Fruit fly (Drosophila melanogaster) whole organism, embryonic: Measurements from ENCODE around the gene CG46026.

Source experiments
- Atf-2 ChIP-seq: fragments of 200-800 bp; sonication (Bioruptor generic); optimal IDR thresholded peaks from 2 replicates; lab custom pipeline; 2016; ENCODE audit warnings: missing biosample characterization, missing genetic modification characterization
- C15 ChIP-seq: fragments of 200-800 bp; sonication (Bioruptor generic); IDR thresholded peaks from 3 replicates; pipeline ENCODE4 v1.3.6; 2022; ENCODE audit warnings: missing biosample characterization, missing genetic modification characterization
- CG1024 ChIP-seq: fragments of 200-800 bp; sonication (Bioruptor generic); IDR thresholded peaks from 2 replicates; pipeline ENCODE4 v1.3.6; 2022; ENCODE audit warnings: missing biosample characterization, missing genetic modification characterization
- CG10267 ChIP-seq: fragments of 200-800 bp; sonication (Bioruptor generic); optimal IDR thresholded peaks from 2 replicates; lab custom pipeline; 2018; ENCODE audit warnings: missing biosample characterization, mild to moderate bottlenecking, missing genetic modification characterization, moderate library complexity
- CG10321 ChIP-seq: fragments of 200-800 bp; sonication (Bioruptor generic); IDR thresholded peaks from 2 replicates; pipeline ENCODE4 v1.3.6; 2022; ENCODE audit warnings: missing biosample characterization, missing genetic modification characterization
- CG11723 ChIP-seq: fragments of 200-800 bp; sonication (Bioruptor generic); optimal IDR thresholded peaks from 2 replicates; lab custom pipeline; 2017; ENCODE audit warnings: missing biosample characterization, mild to moderate bottlenecking, missing genetic modification characterization
- CG12155 ChIP-seq: fragments of 200-800 bp; sonication (Bioruptor generic); optimal IDR thresholded peaks from 3 replicates; lab custom pipeline; 2016; ENCODE audit warnings: missing biosample characterization, missing genetic modification characterization
- CG12942 ChIP-seq: fragments of 200-800 bp; sonication (Bioruptor generic); optimal IDR thresholded peaks from 3 replicates; lab custom pipeline; 2016; ENCODE audit warnings: missing biosample characterization, missing genetic modification characterization
- CG13894 ChIP-seq: fragments of 200-800 bp; sonication (Bioruptor generic); optimal IDR thresholded peaks from 3 replicates; lab custom pipeline; 2018; ENCODE audit warnings: missing biosample characterization, mild to moderate bottlenecking, missing genetic modification characterization, moderate library complexity
- CG2202 ChIP-seq: fragments of 200-800 bp; sonication (Bioruptor generic); optimal IDR thresholded peaks from 2 replicates; lab custom pipeline; 2018; ENCODE audit warnings: missing biosample characterization, mild to moderate bottlenecking, missing genetic modification characterization
- CG2712 ChIP-seq: fragments of 200-800 bp; optimal IDR thresholded peaks from 3 replicates; lab custom pipeline; 2019; ENCODE audit warnings: missing biosample characterization, mild to moderate bottlenecking, missing genetic modification characterization, moderate library complexity
- CG30403 ChIP-seq: fragments of 200-800 bp; sonication (Bioruptor generic); optimal IDR thresholded peaks from 3 replicates; lab custom pipeline; 2016; ENCODE audit warnings: missing biosample characterization, missing genetic modification characterization
- CG30431 ChIP-seq: fragments of 200-800 bp; sonication (Bioruptor generic); optimal IDR thresholded peaks from 2 replicates; lab custom pipeline; 2017; ENCODE audit warnings: missing biosample characterization, missing genetic modification characterization
- CG3407 ChIP-seq: fragments of 200-800 bp; sonication (Bioruptor generic); optimal IDR thresholded peaks from 2 replicates; lab custom pipeline; 2018; ENCODE audit warnings: missing biosample characterization, mild to moderate bottlenecking, missing genetic modification characterization
- CG34376 ChIP-seq: fragments of 200-800 bp; sonication (Bioruptor generic); optimal IDR thresholded peaks from 2 replicates; lab custom pipeline; 2018; ENCODE audit warnings: missing biosample characterization, mild to moderate bottlenecking, missing genetic modification characterization
- CG3847 ChIP-seq: fragments of 200-800 bp; sonication (Bioruptor generic); IDR thresholded peaks from 2 replicates; pipeline ENCODE4 v1.3.6; 2022; ENCODE audit warnings: missing biosample characterization, missing genetic modification characterization
- CG4820 ChIP-seq: fragments of 200-800 bp; sonication (Bioruptor generic); optimal IDR thresholded peaks from 3 replicates; lab custom pipeline; 2016; ENCODE audit warnings: missing biosample characterization, missing genetic modification characterization
- CG5953 ChIP-seq: fragments of 200-800 bp; sonication (Bioruptor generic); IDR thresholded peaks from 2 replicates; pipeline ENCODE4 v1.3.6; 2022; ENCODE audit warnings: missing biosample characterization, missing genetic modification characterization
- CG6683 ChIP-seq: fragments of 200-800 bp; sonication (Bioruptor generic); optimal IDR thresholded peaks from 2 replicates; lab custom pipeline; 2017; ENCODE audit warnings: missing biosample characterization, mild to moderate bottlenecking, missing genetic modification characterization, missing genetic modification reagents
- CG7839 ChIP-seq: fragments of 200-800 bp; sonication (Bioruptor generic); optimal IDR thresholded peaks from 3 replicates; lab custom pipeline; 2018; ENCODE audit warnings: missing biosample characterization, mild to moderate bottlenecking, missing genetic modification characterization, moderate library complexity
- CG8089 ChIP-seq: fragments of 200-800 bp; sonication (Bioruptor generic); optimal IDR thresholded peaks from 3 replicates; lab custom pipeline; 2016; ENCODE audit warnings: missing biosample characterization, missing genetic modification characterization
- CG9727 ChIP-seq: fragments of 200-800 bp; sonication (Bioruptor generic); optimal IDR thresholded peaks from 3 replicates; lab custom pipeline; 2017; ENCODE audit warnings: missing biosample characterization, mild to moderate bottlenecking, missing genetic modification characterization
- Elba2 ChIP-seq: fragments of 200-800 bp; sonication (Bioruptor generic); optimal IDR thresholded peaks from 3 replicates; lab custom pipeline; 2016; ENCODE audit warnings: missing biosample characterization, missing genetic modification characterization
- H15 ChIP-seq: fragments of 200-800 bp; sonication (Bioruptor generic); IDR thresholded peaks from 3 replicates; pipeline ENCODE4 v1.3.6; 2022; ENCODE audit warnings: missing biosample characterization, missing genetic modification characterization
- HmgZ ChIP-seq: fragments of 200-800 bp; sonication (Bioruptor generic); optimal IDR thresholded peaks from 2 replicates; lab custom pipeline; 2018; ENCODE audit warnings: missing biosample characterization, mild to moderate bottlenecking, missing genetic modification characterization
- Hmr ChIP-seq: fragments of 200-800 bp; sonication (Bioruptor generic); optimal IDR thresholded peaks from 3 replicates; lab custom pipeline; 2017; ENCODE audit warnings: mild to moderate bottlenecking, missing biosample characterization, missing genetic modification reagents, missing genetic modification characterization
- Lhr ChIP-seq: fragments of 200-800 bp; sonication (Bioruptor generic); optimal IDR thresholded peaks from 3 replicates; lab custom pipeline; 2017; ENCODE audit warnings: mild to moderate bottlenecking, missing biosample characterization, missing genetic modification reagents, missing genetic modification characterization
- Lim3 ChIP-seq: fragments of 200-800 bp; sonication (Bioruptor generic); IDR thresholded peaks from 2 replicates; pipeline ENCODE4 v1.3.6; 2022; ENCODE audit warnings: missing biosample characterization, missing genetic modification characterization
- Max ChIP-seq: fragments of 200-800 bp; sonication (Bioruptor generic); optimal IDR thresholded peaks from 2 replicates; lab custom pipeline; 2016; ENCODE audit warnings: missing biosample characterization, mild to moderate bottlenecking, missing genetic modification characterization
- Rx ChIP-seq: fragments of 200-800 bp; sonication (Bioruptor generic); IDR thresholded peaks from 2 replicates; pipeline ENCODE4 v1.3.6; 2022; ENCODE audit warnings: missing biosample characterization, missing genetic modification characterization
- btn ChIP-seq: fragments of 200-800 bp; sonication (Bioruptor generic); optimal IDR thresholded peaks from 2 replicates; lab custom pipeline; 2016; ENCODE audit warnings: missing biosample characterization, missing genetic modification characterization
- dmrt99B ChIP-seq: fragments of 200-800 bp; sonication (Bioruptor generic); optimal IDR thresholded peaks from 2 replicates; lab custom pipeline; 2018; ENCODE audit warnings: missing biosample characterization, mild to moderate bottlenecking, missing genetic modification characterization, moderate library complexity
- grn ChIP-seq: fragments of 200-800 bp; sonication (Bioruptor generic); optimal IDR thresholded peaks from 3 replicates; lab custom pipeline; 2017; ENCODE audit warnings: missing biosample characterization, missing genetic modification characterization
- hbn ChIP-seq: fragments of 200-800 bp; sonication (Bioruptor generic); IDR thresholded peaks from 2 replicates; pipeline ENCODE4 v1.3.6; 2022; ENCODE audit warnings: missing biosample characterization, missing genetic modification characterization; ENCODE audit not compliant: partially characterized antibody
- hkb ChIP-seq, 2 experiments: fragments of 200-800 bp in 1 of 2; fragments of >200 bp in 1 of 2; sonication (Bioruptor generic) in 1 of 2; IDR thresholded peaks in 1 of 2; optimal IDR thresholded peaks in 1 of 2; 2 replicates each; pipeline versions ENCODE4 v1.3.6 to Lab custom; 2017 to 2022; ENCODE audit warnings: missing biosample characterization in 1 of 2, missing genetic modification characterization in 1 of 2
- ind ChIP-seq: fragments of 200-800 bp; sonication (Bioruptor generic); optimal IDR thresholded peaks from 3 replicates; lab custom pipeline; 2016; ENCODE audit warnings: missing biosample characterization, missing genetic modification characterization
- knrl ChIP-seq: fragments of 200-800 bp; sonication (Bioruptor generic); IDR thresholded peaks from 3 replicates; pipeline ENCODE4 v1.3.6; 2022; ENCODE audit warnings: missing biosample characterization, missing genetic modification characterization; ENCODE audit not compliant: partially characterized antibody
- lbe ChIP-seq: fragments of 200-800 bp; sonication (Bioruptor generic); optimal IDR thresholded peaks from 2 replicates; lab custom pipeline; 2016; ENCODE audit warnings: missing biosample characterization, mild to moderate bottlenecking, missing genetic modification characterization
- lola ChIP-seq, 3 experiments: fragments of >200 bp in 2 of 3; fragments of 200-800 bp in 1 of 3; sonication (Bioruptor generic) in 1 of 3; optimal IDR thresholded peaks; 2 replicates each; lab custom pipeline; 2017 to 2019; ENCODE audit warnings: missing biosample characterization in 3 of 3, missing genetic modification characterization in 3 of 3, mild to moderate bottlenecking in 1 of 3, moderate library complexity in 1 of 3
- pb ChIP-seq: fragments of 200-800 bp; sonication (Bioruptor generic); optimal IDR thresholded peaks from 3 replicates; lab custom pipeline; 2016; ENCODE audit warnings: missing biosample characterization, missing genetic modification characterization
- rib ChIP-seq: fragments of 200-800 bp; sonication (Bioruptor generic); IDR thresholded peaks from 2 replicates; pipeline ENCODE4 v1.3.6; 2022; ENCODE audit warnings: missing biosample characterization, missing genetic modification characterization
- sens ChIP-seq: fragments of 200-800 bp; sonication (Bioruptor generic); peaks from one replicate; lab custom pipeline; 2016; ENCODE audit warnings: missing biosample characterization, missing genetic modification characterization
- sima ChIP-seq: fragments of 200-800 bp; sonication (Bioruptor generic); optimal IDR thresholded peaks from 2 replicates; lab custom pipeline; 2016; ENCODE audit warnings: missing biosample characterization, missing genetic modification characterization
- stwl ChIP-seq: fragments of 200-800 bp; sonication (Bioruptor generic); optimal IDR thresholded peaks from 3 replicates; lab custom pipeline; 2018; ENCODE audit warnings: missing biosample characterization, mild to moderate bottlenecking, missing genetic modification characterization, moderate library complexity
- sug ChIP-seq: fragments of 200-800 bp; optimal IDR thresholded peaks from 2 replicates; lab custom pipeline; 2019; ENCODE audit warnings: missing biosample characterization, mild to moderate bottlenecking, missing genetic modification characterization, moderate library complexity
- trh ChIP-seq: fragments of 200-800 bp; sonication (Bioruptor generic); optimal IDR thresholded peaks from 2 replicates; lab custom pipeline; 2016; ENCODE audit warnings: missing biosample characterization, missing genetic modification characterization
- ttk ChIP-seq: fragments of 200-800 bp; sonication (Bioruptor generic); IDR thresholded peaks from 2 replicates; pipeline ENCODE4 v2.1.2; 2022; ENCODE audit warnings: missing biosample characterization, missing genetic modification characterization
- usp ChIP-seq: fragments of >200 bp; optimal IDR thresholded peaks from 2 replicates; lab custom pipeline; 2017; ENCODE audit warnings: missing biosample characterization, missing genetic modification characterization
- zf30C ChIP-seq: fragments of 200-800 bp; sonication (Bioruptor generic); optimal IDR thresholded peaks from 3 replicates; lab custom pipeline; 2018; ENCODE audit warnings: missing biosample characterization, mild to moderate bottlenecking, missing genetic modification characterization

Gene CG46026

DNA sequence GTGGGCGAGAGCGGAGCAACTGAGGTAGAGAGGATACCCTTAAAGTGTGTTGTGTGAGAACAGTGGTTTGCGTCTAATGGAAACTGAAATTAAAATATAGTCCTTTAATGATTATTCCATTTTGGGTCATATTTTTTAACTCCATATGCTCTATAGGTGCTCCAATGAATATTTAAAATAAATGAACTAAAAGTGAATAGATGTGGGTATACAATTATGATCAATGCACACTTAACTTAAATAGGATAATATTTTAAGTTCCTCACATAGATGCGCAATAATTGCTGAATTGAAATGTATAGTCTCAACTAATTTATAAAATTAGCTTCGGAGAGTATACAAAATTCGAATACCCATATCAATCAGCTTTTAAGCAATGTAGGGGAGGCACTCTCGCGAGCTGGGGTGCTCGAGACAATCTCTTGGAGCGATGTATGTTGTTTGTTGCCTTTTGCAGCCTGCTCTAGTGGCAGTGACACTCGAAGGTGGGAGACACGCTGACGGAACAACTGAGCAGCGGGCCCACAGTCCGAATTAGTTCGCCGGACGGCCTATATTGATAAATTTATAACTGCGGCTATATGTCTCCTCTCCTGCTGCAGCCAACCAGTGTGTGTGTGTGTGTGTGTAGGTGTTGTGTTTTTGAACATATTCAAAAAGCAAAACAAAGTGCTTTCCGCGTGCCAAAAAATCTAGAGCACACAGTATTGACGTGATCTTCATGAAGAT, 47.1 kb downstream of the CG46026 start (continued):
- TF ChIP-seq CG34376: peak; percentile 42
- TF ChIP-seq CG7839 (tag; lab: Kevin White, UChicago): no peak
- peak; percentile 63 for TF ChIP-seq CG12942 (GFP tag; lab: Kevin White, UChicago)
- TF ChIP-seq rib: no peak
- TF ChIP-seq stwl (tag; lab: Kevin White, UChicago): no peak
- peak; percentile 92 for TF ChIP-seq CG2712
- TF ChIP-seq Rx (GFP tag; lab: Robert Waterston, UW): 0 out of 2 replicates have a peak, but pooled peaks have one; percentile 36
- no peak for TF ChIP-seq CG3407 (GFP tag; lab: Kevin White, UChicago)
- TF ChIP-seq Atf-2 (GFP tag; lab: Kevin White, UChicago): peak; percentile 65
- peak in 1 of 3 experiments; percentile 81 for TF ChIP-seq lola (GFP tag; optimal IDR thresholded peaks at IDR 0.05; lab: Kevin White, UChicago)
- TF ChIP-seq HmgZ (tag; lab: Kevin White, UChicago): peak; percentile 51
- peak; percentile 64 for TF ChIP-seq CG12155 (GFP tag; lab: Kevin White, UChicago)
- peak; percentile 63 for TF ChIP-seq ttk (GFP tag; lab: Robert Waterston, UW)
- no peak for TF ChIP-seq grn
- TF ChIP-seq hkb (optimal IDR thresholded peaks at IDR 0.05; lab: Kevin White, UChicago): no peak
- peak; percentile 67 for TF ChIP-seq hkb (GFP tag; IDR thresholded peaks at IDR 0.05; lab: Robert Waterston, UW)
- TF ChIP-seq CG9727: peak; percentile 86
- TF ChIP-seq CG4820: peak; percentile 68
- TF ChIP-seq Elba2 (GFP tag; lab: Kevin White, UChicago): no peak
- no peak for TF ChIP-seq CG2202 (tag; lab: Kevin White, UChicago)
- TF ChIP-seq sima (GFP tag; lab: Kevin White, UChicago): no peak
- no peak for TF ChIP-seq dmrt99B (tag; lab: Kevin White, UChicago)
- TF ChIP-seq CG8089 (GFP tag; lab: Kevin White, UChicago): peak; percentile 66
- peak; percentile 19 for TF ChIP-seq lbe (GFP tag; lab: Kevin White, UChicago)
- no peak for TF ChIP-seq H15 (GFP tag; lab: Robert Waterston, UW)
- peak; percentile 30 for TF ChIP-seq Lhr (GFP tag; lab: Kevin White, UChicago)
- TF ChIP-seq CG3847 (GFP tag; lab: Robert Waterston, UW): no peak; the same call in none of the 2 replicates
- peak; percentile 75 for TF ChIP-seq CG10267 (tag; lab: Kevin White, UChicago)
- TF ChIP-seq CG30431: peak; percentile 61
- peak; percentile 95 for TF ChIP-seq sens (GFP tag; lab: Kevin White, UChicago)
- no peak for TF ChIP-seq Lim3 (GFP tag; lab: Robert Waterston, UW)
- TF ChIP-seq CG10321 (GFP tag; lab: Robert Waterston, UW): no peak
- peak; percentile 86 for TF ChIP-seq CG30403 (GFP tag; lab: Kevin White, UChicago)
- no peak for TF ChIP-seq CG11723 (GFP tag; lab: Kevin White, UChicago)
- TF ChIP-seq Hmr (GFP tag; lab: Kevin White, UChicago): no peak
- TF ChIP-seq ind (GFP tag; lab: Kevin White, UChicago): peak; percentile 77
- 0 out of 3 replicates have a peak, but pooled peaks have one; percentile 16 for TF ChIP-seq C15 (GFP tag; lab: Robert Waterston, UW)
- no peak for TF ChIP-seq CG13894
- peak; percentile 56 for TF ChIP-seq btn
- no peak for TF ChIP-seq sug
- 0 out of 2 replicates have a peak, but pooled peaks have one; percentile 10 for TF ChIP-seq CG1024 (GFP tag; lab: Robert Waterston, UW)
- TF ChIP-seq CG6683 (GFP tag; lab: Kevin White, UChicago): peak; percentile 49
- TF ChIP-seq zf30C (GFP tag; lab: Kevin White, UChicago): no peak
- no peak for TF ChIP-seq hbn (GFP tag; lab: Robert Waterston, UW)
- TF ChIP-seq Max: peak; percentile 65
- TF ChIP-seq pb (GFP tag; lab: Kevin White, UChicago): no peak
- no peak for TF ChIP-seq knrl (GFP tag; lab: Robert Waterston, UW)
- TF ChIP-seq CG5953 (GFP tag; lab: Robert Waterston, UW): peak; percentile 58
- TF ChIP-seq trh (GFP tag; lab: Kevin White, UChicago): peak; percentile 31
- no peak for TF ChIP-seq usp
